Worm (Caenorhabditis elegans): Measurements from ENCODE around the gene T02G5.7.

DNA sequence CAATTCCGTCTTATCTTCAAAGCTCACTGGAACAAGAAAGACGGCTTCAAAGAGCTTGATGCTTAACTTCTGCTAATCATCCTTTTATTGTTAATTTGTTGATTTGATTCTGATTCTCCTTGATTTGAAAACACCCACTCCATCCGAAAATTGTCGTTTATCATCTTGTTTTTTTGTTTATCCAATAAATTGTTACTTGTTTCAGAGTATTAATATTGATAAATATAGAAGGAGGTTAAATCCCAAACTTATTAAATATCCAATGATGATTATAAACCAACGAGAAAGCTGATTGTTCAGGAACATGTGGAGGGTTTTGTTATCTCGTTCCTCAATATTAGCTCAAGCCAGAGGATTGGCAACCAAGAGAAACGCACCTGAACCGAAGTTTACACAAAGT, 37.4 kb downstream of the T02G5.7 start, which contains the start of gene F10E7.6:
- no peak for TF ChIP-seq isw-1 (GFP tag; IDR thresholded peaks at IDR 0.05)
- no peak for TF ChIP-seq nhr-12 (tag; optimal IDR thresholded peaks at IDR 0.05)
- no peak for TF ChIP-seq ceh-82 (tag; optimal IDR thresholded peaks at IDR 0.05)
- TF ChIP-seq ces-1 (GFP tag; optimal IDR thresholded peaks at IDR 0.05): no peak
- TF ChIP-seq elt-3 (tag; optimal IDR thresholded peaks at IDR 0.05): no peak
- TF ChIP-seq hlh-17 (GFP tag; optimal IDR thresholded peaks at IDR 0.05; ENCODE audit: borderline replicate concordance): no peak
- TF ChIP-seq xbp-1 (tag; optimal IDR thresholded peaks at IDR 0.05): no peak
- TF ChIP-seq pqm-1 (tag; optimal IDR thresholded peaks at IDR 0.05): no peak
- TF ChIP-seq aly-2 (tag; optimal IDR thresholded peaks at IDR 0.05): no peak
- no peak for TF ChIP-seq efl-1 (optimal IDR thresholded peaks at IDR 0.05)
- TF ChIP-seq efl-1 (GFP tag; optimal IDR thresholded peaks at IDR 0.05 in 1 of 2): no peak
- no peak for TF ChIP-seq nhr-11 (tag; optimal IDR thresholded peaks at IDR 0.05)
- no peak for TF ChIP-seq unc-62 (GFP tag; optimal IDR thresholded peaks at IDR 0.05)
- no peak for TF ChIP-seq lin-15B (tag; optimal IDR thresholded peaks at IDR 0.05)
- no peak for TF ChIP-seq nhr-237 (tag; optimal IDR thresholded peaks at IDR 0.05)

All from whole organism, L1 larva.